Worm (Caenorhabditis elegans) whole organism, L3 larva: ENCODE data around the gene gst-41.

Source experiments
- aly-2 ChIP-seq: fragments of 150-350 bp; optimal IDR thresholded peaks from 2 replicates; lab custom pipeline; 2014; ENCODE audit warnings: missing biosample characterization, missing genetic modification characterization
- ceh-16 ChIP-seq: sonication (generic microtip); optimal IDR thresholded peaks from 2 replicates; lab custom pipeline; 2017; ENCODE audit warnings: missing biosample characterization, missing genetic modification characterization
- ceh-28 ChIP-seq: fragments of 150-350 bp; optimal IDR thresholded peaks from 2 replicates; lab custom pipeline; 2014; ENCODE audit warnings: missing biosample characterization, missing genetic modification reagents, missing genetic modification characterization
- ceh-82 ChIP-seq: fragments of 150-350 bp; optimal IDR thresholded peaks from 2 replicates; lab custom pipeline; 2014; ENCODE audit warnings: missing biosample characterization, missing genetic modification characterization
- egl-27 ChIP-seq: sonication (generic microtip); optimal IDR thresholded peaks from 4 replicates; lab custom pipeline; 2017; ENCODE audit warnings: missing biosample characterization, missing genetic modification reagents, missing genetic modification characterization
- egl-5 ChIP-seq: fragments of 150-350 bp; optimal IDR thresholded peaks from 2 replicates; lab custom pipeline; 2017; ENCODE audit warnings: missing biosample characterization, missing genetic modification reagents, missing genetic modification characterization, inconsistent platforms
- elt-1 ChIP-seq: fragments of 150-350 bp; optimal IDR thresholded peaks from 2 replicates; lab custom pipeline; 2014; ENCODE audit warnings: missing biosample characterization, missing genetic modification characterization
- elt-2 ChIP-seq: sonication (generic microtip); optimal IDR thresholded peaks from 2 replicates; lab custom pipeline; 2016; ENCODE audit warnings: missing genetic modification reagents, mild to moderate bottlenecking, missing genetic modification characterization, missing compliant biosample characterization
- elt-3 ChIP-seq, 3 experiments: fragments of 150-350 bp in 1 of 3; sonication (generic microtip) in 2 of 3; optimal IDR thresholded peaks; 2 replicates in 2 of 3; 4 replicates in 1 of 3; lab custom pipeline; 2014 to 2017; ENCODE audit warnings: missing biosample characterization in 3 of 3, missing genetic modification characterization in 3 of 3
- eor-1 ChIP-seq, 2 experiments: fragments of 150-350 bp; optimal IDR thresholded peaks; 2 replicates each; lab custom pipeline; 2014 to 2018; ENCODE audit warnings: missing biosample characterization in 2 of 2, missing genetic modification characterization in 2 of 2
- fkh-10 ChIP-seq: sonication (generic microtip); optimal IDR thresholded peaks from 2 replicates; lab custom pipeline; 2017; ENCODE audit warnings: missing biosample characterization, missing genetic modification reagents, missing genetic modification characterization
- fkh-2 ChIP-seq: fragments of 150-350 bp; optimal IDR thresholded peaks from 2 replicates; lab custom pipeline; 2014; ENCODE audit warnings: missing biosample characterization, missing genetic modification reagents, missing genetic modification characterization
- fos-1 ChIP-seq: fragments of 150-350 bp; optimal IDR thresholded peaks from 2 replicates; lab custom pipeline; 2014; ENCODE audit warnings: missing biosample characterization, missing genetic modification characterization
- hmg-11 ChIP-seq: sonication (generic microtip); optimal IDR thresholded peaks from 2 replicates; lab custom pipeline; 2016; ENCODE audit warnings: missing genetic modification characterization, missing compliant biosample characterization
- jun-1 ChIP-seq: fragments of 150-350 bp; optimal IDR thresholded peaks from 2 replicates; lab custom pipeline; 2014; ENCODE audit warnings: missing biosample characterization, missing genetic modification reagents, missing genetic modification characterization
- lin-15B ChIP-seq: fragments of 150-350 bp; optimal IDR thresholded peaks from 2 replicates; lab custom pipeline; 2014; ENCODE audit warnings: missing biosample characterization, missing genetic modification characterization
- lsy-12 ChIP-seq: sonication (generic microtip); optimal IDR thresholded peaks from 2 replicates; lab custom pipeline; 2016; ENCODE audit warnings: mild to moderate bottlenecking, missing genetic modification characterization, missing compliant biosample characterization
- mdl-1 ChIP-seq: fragments of 150-350 bp; optimal IDR thresholded peaks from 2 replicates; lab custom pipeline; 2014; ENCODE audit warnings: missing biosample characterization, missing genetic modification characterization
- mml-1 ChIP-seq: fragments of 150-350 bp; sonication (generic microtip); optimal IDR thresholded peaks from 3 replicates; lab custom pipeline; 2014; ENCODE audit warnings: missing biosample characterization, missing genetic modification characterization
- nfya-1 ChIP-seq: sonication (generic microtip); optimal IDR thresholded peaks from 2 replicates; lab custom pipeline; 2017; ENCODE audit warnings: missing genetic modification characterization, mild to moderate bottlenecking, missing compliant biosample characterization, antibody characterized with exemption, moderate library complexity; ENCODE audit not compliant: insufficient read depth
- nhr-237 ChIP-seq: fragments of 150-350 bp; optimal IDR thresholded peaks from 2 replicates; lab custom pipeline; 2014; ENCODE audit warnings: missing biosample characterization, missing genetic modification characterization
- nhr-25 ChIP-seq: sonication (generic microtip); optimal IDR thresholded peaks from 2 replicates; lab custom pipeline; 2017; ENCODE audit warnings: missing biosample characterization, missing genetic modification characterization
- nhr-28 ChIP-seq: fragments of 150-350 bp; optimal IDR thresholded peaks from 2 replicates; lab custom pipeline; 2014; ENCODE audit warnings: missing biosample characterization, missing genetic modification characterization
- nhr-43 ChIP-seq: sonication (generic microtip); optimal IDR thresholded peaks from 2 replicates; lab custom pipeline; 2016; ENCODE audit warnings: mild to moderate bottlenecking, missing genetic modification characterization, missing compliant biosample characterization; ENCODE audit not compliant: poor library complexity, severe bottlenecking
- nhr-67 ChIP-seq: fragments of 150-350 bp; optimal IDR thresholded peaks from 2 replicates; lab custom pipeline; 2014; ENCODE audit warnings: missing biosample characterization, missing genetic modification characterization
- nhr-76 ChIP-seq: fragments of 150-350 bp; sonication (generic microtip); optimal IDR thresholded peaks from 5 replicates; lab custom pipeline; 2014; ENCODE audit warnings: missing biosample characterization, missing genetic modification characterization
- pha-4 ChIP-seq: fragments of 150-350 bp; optimal IDR thresholded peaks from 2 replicates; lab custom pipeline; 2014; ENCODE audit warnings: missing biosample characterization, missing genetic modification reagents, missing genetic modification characterization
- pqm-1 ChIP-seq: fragments of 150-350 bp; optimal IDR thresholded peaks from 2 replicates; lab custom pipeline; 2017; ENCODE audit warnings: missing biosample characterization, missing genetic modification characterization, inconsistent platforms
- skn-1 ChIP-seq: fragments of 150-350 bp; optimal IDR thresholded peaks from 2 replicates; lab custom pipeline; 2014; ENCODE audit warnings: missing biosample characterization, missing genetic modification characterization
- snpc-4 ChIP-seq: fragments of 150-350 bp; optimal IDR thresholded peaks from 2 replicates; lab custom pipeline; 2014; ENCODE audit warnings: missing biosample characterization, missing genetic modification characterization
- tbx-2 ChIP-seq: sonication (generic microtip); optimal IDR thresholded peaks from 2 replicates; lab custom pipeline; 2016; ENCODE audit warnings: mild to moderate bottlenecking, missing genetic modification characterization, missing compliant biosample characterization
- unc-39 ChIP-seq: sonication (generic microtip); optimal IDR thresholded peaks from 4 replicates; lab custom pipeline; 2017; ENCODE audit warnings: missing biosample characterization, missing genetic modification characterization
- ztf-11 ChIP-seq: fragments of 150-350 bp; optimal IDR thresholded peaks from 2 replicates; lab custom pipeline; 2014; ENCODE audit warnings: missing biosample characterization, missing genetic modification characterization
- ztf-4 ChIP-seq: fragments of 150-350 bp; optimal IDR thresholded peaks from 2 replicates; lab custom pipeline; 2014; ENCODE audit warnings: missing biosample characterization, missing genetic modification characterization

Gene gst-41

ce11 chrV:7408520-7408919, 9.4 kb upstream of the gst-41 start, which contains the start of gene srt-6:
Gene srt-6 (minus strand): TSS chrV:7408814.
- TF ChIP-seq skn-1 (tag; lab: Kevin White, UChicago) (no peak), aly-2 (tag; lab: Kevin White, UChicago) (no peak), ztf-4 (tag; lab: Kevin White, UChicago) (no peak), fkh-2 (tag; lab: Kevin White, UChicago) (no peak), ceh-82 (tag; lab: Kevin White, UChicago) (no peak), ztf-11 (tag; lab: Kevin White, UChicago) (no peak), lin-15B (tag; lab: Kevin White, UChicago) (no peak)

ce11 chrV:7403501-7403900, 4.4 kb upstream of the gst-41 start:
- no peak for TF ChIP-seq mml-1 (tag; lab: Kevin White, UChicago)
- TF ChIP-seq elt-1 (tag; lab: Kevin White, UChicago): no peak
- TF ChIP-seq elt-3 (tag; optimal IDR thresholded peaks at IDR 0.05; lab: Kevin White, UChicago): no peak
- TF ChIP-seq nhr-25: no peak
- no peak for TF ChIP-seq elt-2
- no peak for TF ChIP-seq nhr-67 (tag; lab: Kevin White, UChicago)
- no peak for TF ChIP-seq unc-39 (tag; lab: Kevin White, UChicago)
- TF ChIP-seq pha-4: no peak
- TF ChIP-seq lin-15B (tag; lab: Kevin White, UChicago): no peak
- TF ChIP-seq fos-1 (tag; lab: Kevin White, UChicago): no peak
- TF ChIP-seq egl-5 (tag; lab: Kevin White, UChicago): no peak
- TF ChIP-seq ztf-4 (tag; lab: Kevin White, UChicago): no peak
- no peak for TF ChIP-seq ztf-11 (tag; lab: Kevin White, UChicago)
- TF ChIP-seq hmg-11: no peak
- no peak for TF ChIP-seq nhr-237 (tag; lab: Kevin White, UChicago)

- TF ChIP-seq lsy-12 (no peak), tbx-2 (tag; lab: Kevin White, UChicago) (no peak), hmg-11 (no peak), fkh-10 (GFP tag; lab: Kevin White, UChicago) (no peak), ceh-16 (tag; lab: Kevin White, UChicago) (no peak), nhr-43 (tag; lab: Kevin White, UChicago) (no peak), egl-27 (tag; lab: Kevin White, UChicago) (no peak), jun-1 (tag; lab: Kevin White, UChicago) (no peak), egl-5 (tag; lab: Kevin White, UChicago) (no peak), mdl-1 (tag; lab: Kevin White, UChicago) (no peak), pqm-1 (tag; lab: Kevin White, UChicago) (no peak), nhr-28 (tag; lab: Kevin White, UChicago) (no peak), ceh-82 (tag; lab: Kevin White, UChicago) (no peak), elt-1 (tag; lab: Kevin White, UChicago) (no peak), eor-1 (tag; optimal IDR thresholded peaks at IDR 0.05; lab: Kevin White, UChicago) (no peak), fos-1 (tag; lab: Kevin White, UChicago) (no peak), ceh-28 (no peak), nhr-67 (tag; lab: Kevin White, UChicago) (no peak)
These were observed 3.3 kb upstream of the gst-41 start, which contains the start of gene srj-13 for ce11 chrV:7402355-7402754. Gene srj-13 (plus strand): TSS chrV:7402655.

- no peak for TF ChIP-seq nhr-76 (tag; lab: Kevin White, UChicago)
- TF ChIP-seq snpc-4 (tag; lab: Kevin White, UChicago): no peak
- TF ChIP-seq fos-1 (tag; lab: Kevin White, UChicago): no peak
- no peak for TF ChIP-seq nhr-25
- TF ChIP-seq ztf-11 (tag; lab: Kevin White, UChicago): no peak
- no peak for TF ChIP-seq unc-39 (tag; lab: Kevin White, UChicago)
- TF ChIP-seq nfya-1 (tag; lab: Kevin White, UChicago): no peak
- no peak for TF ChIP-seq mdl-1 (tag; lab: Kevin White, UChicago)
- no peak for TF ChIP-seq eor-1 (tag; optimal IDR thresholded peaks at IDR 0.05; lab: Kevin White, UChicago)
These were observed 1.5 kb upstream of the gst-41 start, which contains the start of gene srx-60 for ce11 chrV:7400588-7400987. Gene srx-60 (plus strand): TSS chrV:7400888.
